Worm (Caenorhabditis elegans) whole organism, young adult: ENCODE measurements around the gene B0496.11.
A peak's percentile ranks its signal among the peaks of the same experiment; 100 is the strongest.

Source experiments
- F37B4.10 ChIP-seq: fragments of 200-800 bp; sonication (Bioruptor generic); IDR thresholded peaks from 2 replicates; pipeline ENCODE4 v1.3.6; 2022; ENCODE audit warnings: missing genetic modification characterization, missing compliant biosample characterization
- dpff-1 ChIP-seq: sonication (generic microtip); optimal IDR thresholded peaks from 2 replicates; lab custom pipeline; 2017; ENCODE audit warnings: mild to moderate bottlenecking, missing genetic modification characterization, missing compliant biosample characterization

DNA sequence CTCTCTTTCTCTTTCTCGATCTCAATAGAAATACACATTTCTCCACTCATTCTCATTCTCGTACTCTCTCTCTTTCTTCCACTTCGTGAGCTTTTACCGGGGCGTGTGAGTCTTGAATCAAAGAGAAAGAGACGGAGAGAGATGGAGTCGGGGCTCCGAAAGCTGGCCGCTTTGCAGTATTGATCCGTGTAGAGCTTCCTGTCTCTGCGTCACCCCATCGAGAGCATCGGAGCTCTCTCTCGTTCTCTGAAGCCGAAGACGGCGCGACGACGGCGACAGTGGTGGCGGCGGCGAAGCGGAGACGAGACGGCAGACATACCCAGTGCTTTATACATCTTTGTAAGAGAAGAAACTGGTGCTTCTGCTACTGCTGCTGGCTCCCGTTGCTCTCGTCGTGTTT is 31.7 kb downstream of the B0496.11 start:
- TF ChIP-seq F37B4.10 (GFP tag; lab: Robert Waterston, UW) (0 out of 2 replicates have a peak, but pooled peaks have one; percentile 34), dpff-1 (tag; lab: Kevin White, UChicago) (no peak)
